Worm (Caenorhabditis elegans) whole organism, early embryonic: ENCODE data around the gene catp-8.

Source experiments
- B0310.2 ChIP-seq: sonication (generic microtip); optimal IDR thresholded peaks from 2 replicates; lab custom pipeline; 2016; ENCODE audit warnings: mild to moderate bottlenecking, missing genetic modification characterization, missing compliant biosample characterization
- F13C5.2 ChIP-seq: sonication (generic microtip); optimal IDR thresholded peaks from 2 replicates; lab custom pipeline; 2017; ENCODE audit warnings: mild to moderate bottlenecking, missing genetic modification characterization, inconsistent platforms, missing compliant biosample characterization
- aly-1 ChIP-seq: sonication (generic microtip); optimal IDR thresholded peaks from 2 replicates; lab custom pipeline; 2016; ENCODE audit warnings: missing genetic modification characterization, missing compliant biosample characterization
- ama-1 ChIP-seq: fragments of 150-350 bp; optimal IDR thresholded peaks from 2 replicates; lab custom pipeline; 2014
- ceh-13 ChIP-seq: fragments of 200-800 bp; sonication (Bioruptor generic); optimal IDR thresholded peaks from 2 replicates; lab custom pipeline; 2018; ENCODE audit warnings: mild to moderate bottlenecking, missing genetic modification characterization, missing compliant biosample characterization
- ceh-36 ChIP-seq: sonication (generic microtip); optimal IDR thresholded peaks from 2 replicates; lab custom pipeline; 2016; ENCODE audit warnings: missing genetic modification characterization, inconsistent platforms, missing compliant biosample characterization
- ets-7 ChIP-seq: sonication (generic microtip); optimal IDR thresholded peaks from 2 replicates; lab custom pipeline; 2016; ENCODE audit warnings: missing genotype, missing genetic modification characterization, missing compliant biosample characterization
- flt-1 ChIP-seq: fragments of 200-800 bp; sonication (Bioruptor generic); IDR thresholded peaks from 2 replicates; pipeline ENCODE4 v1.3.6; 2022; ENCODE audit warnings: missing genetic modification characterization, missing compliant biosample characterization
- hmbx-1 ChIP-seq: sonication (generic microtip); optimal IDR thresholded peaks from 2 replicates; lab custom pipeline; 2016; ENCODE audit warnings: mild to moderate bottlenecking, missing genetic modification characterization, missing compliant biosample characterization
- hmg-4 ChIP-seq: fragments of 200-800 bp; sonication (Bioruptor generic); optimal IDR thresholded peaks from 2 replicates; lab custom pipeline; 2018; ENCODE audit warnings: mild to moderate bottlenecking, missing genetic modification characterization, missing compliant biosample characterization
- hnd-1 ChIP-seq: sonication (generic microtip); optimal IDR thresholded peaks from 2 replicates; lab custom pipeline; 2016; ENCODE audit warnings: missing genetic modification characterization, missing compliant biosample characterization
- pes-1 ChIP-seq: fragments of 200-800 bp; sonication (Bioruptor generic); IDR thresholded peaks from 2 replicates; pipeline ENCODE4 v1.3.6; 2022; ENCODE audit warnings: missing genetic modification reagents, missing genetic modification characterization, missing compliant biosample characterization
- scrt-1 ChIP-seq: fragments of 200-800 bp; sonication (Bioruptor generic); IDR thresholded peaks from 2 replicates; pipeline ENCODE4 v1.3.6; 2022; ENCODE audit warnings: missing genetic modification characterization, missing compliant biosample characterization
- sea-1 ChIP-seq: fragments of 200-800 bp; sonication (Bioruptor generic); conservative IDR thresholded peaks from 2 replicates; pipeline ENCODE4 v1.3.6; 2022; ENCODE audit warnings: missing genetic modification characterization, missing compliant biosample characterization
- tbx-11 ChIP-seq: fragments of 200-800 bp; sonication (Bioruptor generic); IDR thresholded peaks from 2 replicates; pipeline ENCODE4 v1.3.6; 2022; ENCODE audit warnings: missing genetic modification characterization, missing compliant biosample characterization
- tbx-37 ChIP-seq: fragments of 200-800 bp; sonication (Bioruptor generic); conservative IDR thresholded peaks from 2 replicates; pipeline ENCODE4 v1.3.6; 2022; ENCODE audit warnings: missing genetic modification reagents, missing genetic modification characterization, missing compliant biosample characterization
- tra-4 ChIP-seq: sonication (generic microtip); optimal IDR thresholded peaks from 2 replicates; lab custom pipeline; 2017; ENCODE audit warnings: missing genetic modification characterization, missing compliant biosample characterization

The catp-8 gene

ce11 chrIV:11431448-11431847 lies 47.6 kb downstream of the catp-8 start:
- TF ChIP-seq sea-1 (GFP tag; lab: Robert Waterston, UW) (no peak), tra-4 (tag; lab: Kevin White, UChicago) (no peak), ceh-13 (GFP tag; lab: Kevin White, UChicago) (no peak), pes-1 (no peak), scrt-1 (GFP tag; lab: Robert Waterston, UW) (no peak), tbx-11 (no peak), ets-7 (tag; lab: Kevin White, UChicago) (no peak), hmbx-1 (tag; lab: Kevin White, UChicago) (no peak), hmg-4 (GFP tag; lab: Kevin White, UChicago) (no peak), tbx-37 (no peak)

ce11 chrIV:11425442-11425841 lies 53.6 kb downstream of the catp-8 start, which contains the start of gene kin-4:
Gene kin-4 (plus strand): TSS chrIV:11425742.
- TF ChIP-seq ets-7 (tag; lab: Kevin White, UChicago): no peak
- TF ChIP-seq sea-1 (GFP tag; lab: Robert Waterston, UW): no peak
- no peak for TF ChIP-seq flt-1
- no peak for TF ChIP-seq tbx-11
- no peak for TF ChIP-seq scrt-1 (GFP tag; lab: Robert Waterston, UW)
- no peak for TF ChIP-seq pes-1
- TF ChIP-seq tbx-37: no peak
- TF ChIP-seq hnd-1 (tag; lab: Kevin White, UChicago): no peak
- no peak for TF ChIP-seq ceh-13 (GFP tag; lab: Kevin White, UChicago)
- no peak for TF ChIP-seq ceh-36 (tag; lab: Kevin White, UChicago)
- no peak for TF ChIP-seq tra-4 (tag; lab: Kevin White, UChicago)
- no peak for TF ChIP-seq hmbx-1 (tag; lab: Kevin White, UChicago)
- TF ChIP-seq B0310.2 (tag; lab: Kevin White, UChicago): no peak
- TF ChIP-seq aly-1 (tag; lab: Kevin White, UChicago): no peak

- TF ChIP-seq hmg-4 (GFP tag; lab: Kevin White, UChicago): no peak
- no peak for TF ChIP-seq flt-1
- no peak for TF ChIP-seq hmbx-1 (tag; lab: Kevin White, UChicago)
- TF ChIP-seq F13C5.2 (tag; lab: Kevin White, UChicago): no peak
- TF ChIP-seq ceh-36 (tag; lab: Kevin White, UChicago): no peak
- no peak for TF ChIP-seq tbx-37
- TF ChIP-seq ama-1 (lab: Kevin White, UChicago): no peak
- no peak for TF ChIP-seq tbx-11
- TF ChIP-seq ets-7 (tag; lab: Kevin White, UChicago): no peak
- TF ChIP-seq hnd-1 (tag; lab: Kevin White, UChicago): no peak
- TF ChIP-seq sea-1 (GFP tag; lab: Robert Waterston, UW): no peak
- no peak for TF ChIP-seq ceh-13 (GFP tag; lab: Kevin White, UChicago)
- no peak for TF ChIP-seq pes-1
Observed at ce11 chrIV:11424830-11425229, 54.2 kb downstream of the catp-8 start, which contains the start of gene F22B3.8. Gene F22B3.8 (minus strand): TSS chrIV:11424930.
